Worm (Caenorhabditis elegans): ENCODE results near the gene srsx-14.
A peak's percentile ranks its signal among the peaks of the same experiment; 100 is the strongest.

srsx-14 gene

ce11 chrIV:5604465-5604864 lies 22.5 kb downstream of the srsx-14 start:
- no peak for TF ChIP-seq mxl-1 (tag; optimal IDR thresholded peaks at IDR 0.05)
- TF ChIP-seq nhr-80 (tag; optimal IDR thresholded peaks at IDR 0.05) = peak; percentile 15
- TF ChIP-seq ztf-3 (GFP tag; optimal IDR thresholded peaks at IDR 0.05) = no peak
- TF ChIP-seq cebp-1 (GFP tag; IDR thresholded peaks at IDR 0.05) = no peak
- TF ChIP-seq cebp-1 (tag; optimal IDR thresholded peaks at IDR 0.05) = peak; percentile 62
- TF ChIP-seq somi-1 (GFP tag; optimal IDR thresholded peaks at IDR 0.05) = peak; percentile 44
- no peak for TF ChIP-seq ccch-3 (GFP tag; optimal IDR thresholded peaks at IDR 0.05)
- peak; percentile 46 for TF ChIP-seq pha-4 (tag; optimal IDR thresholded peaks at IDR 0.05)
- no peak for TF ChIP-seq rpc-1 (optimal IDR thresholded peaks at IDR 0.05)
- no peak for TF ChIP-seq rpc-1 (tag; optimal IDR thresholded peaks at IDR 0.05)
- TF ChIP-seq hmg-1.2 (GFP tag; IDR thresholded peaks at IDR 0.05) = peak; percentile 10; the same call in 1 of the 2 replicates
- peak; percentile 40 for TF ChIP-seq lin-40 (tag; optimal IDR thresholded peaks at IDR 0.05)
- no peak for TF ChIP-seq F33H1.4 (GFP tag; IDR thresholded peaks at IDR 0.05)
- TF ChIP-seq tbp1 (GFP tag; optimal IDR thresholded peaks at IDR 0.05) = peak; percentile 4
- TF ChIP-seq pbrm-1 (GFP tag; IDR thresholded peaks at IDR 0.05) = peak; percentile 22; the same call in 1 of the 2 replicates
- peak; percentile 30 for TF ChIP-seq chd-7 (tag; optimal IDR thresholded peaks at IDR 0.05)
- no peak for TF ChIP-seq snpc-4 (GFP tag; optimal IDR thresholded peaks at IDR 0.05)
- peak in 2 of 4 experiments; percentile 11 to 45 for TF ChIP-seq snpc-4 (tag; optimal IDR thresholded peaks at IDR 0.05)
- TF ChIP-seq K12H6.12 (tag; optimal IDR thresholded peaks at IDR 0.05) = peak; percentile 62
- peak; percentile 28; the same call in 1 of the 2 replicates for TF ChIP-seq B0336.3 (GFP tag; IDR thresholded peaks at IDR 0.05)
- TF ChIP-seq rec-8 (tag; optimal IDR thresholded peaks at IDR 0.05) = no peak
- peak; percentile 44 for TF ChIP-seq ama-1 (optimal IDR thresholded peaks at IDR 0.05)
- no peak for TF ChIP-seq ama-1 (GFP tag; optimal IDR thresholded peaks at IDR 0.05)
- TF ChIP-seq dox-1 (GFP tag; IDR thresholded peaks at IDR 0.05) = peak; percentile 25; the same call in 1 of the 2 replicates
- peak; percentile 55 for TF ChIP-seq attf-5 (GFP tag; optimal IDR thresholded peaks at IDR 0.05)
- TF ChIP-seq lin-26 (GFP tag; IDR thresholded peaks at IDR 0.05) = 0 out of 2 replicates have a peak, but pooled peaks have one; percentile 23

ce11 chrIV:5603321-5603720 lies 23.6 kb downstream of the srsx-14 start:
- TF ChIP-seq ceh-79 (tag; optimal IDR thresholded peaks at IDR 0.05) (no peak), sptf-2 (GFP tag; optimal IDR thresholded peaks at IDR 0.05) (no peak), cebp-1 (GFP tag; IDR thresholded peaks at IDR 0.05) (0 out of 2 replicates have a peak, but pooled peaks have one; percentile 18), cebp-1 (tag; optimal IDR thresholded peaks at IDR 0.05) (peak; percentile 34), nfyb-1 (GFP tag; IDR thresholded peaks at IDR 0.05) (no peak), snpc-3.4 (tag; optimal IDR thresholded peaks at IDR 0.05) (no peak), atf-7 (tag; optimal IDR thresholded peaks at IDR 0.05) (no peak), F57A8.1 (GFP tag; optimal IDR thresholded peaks at IDR 0.05) (no peak)

DNA sequence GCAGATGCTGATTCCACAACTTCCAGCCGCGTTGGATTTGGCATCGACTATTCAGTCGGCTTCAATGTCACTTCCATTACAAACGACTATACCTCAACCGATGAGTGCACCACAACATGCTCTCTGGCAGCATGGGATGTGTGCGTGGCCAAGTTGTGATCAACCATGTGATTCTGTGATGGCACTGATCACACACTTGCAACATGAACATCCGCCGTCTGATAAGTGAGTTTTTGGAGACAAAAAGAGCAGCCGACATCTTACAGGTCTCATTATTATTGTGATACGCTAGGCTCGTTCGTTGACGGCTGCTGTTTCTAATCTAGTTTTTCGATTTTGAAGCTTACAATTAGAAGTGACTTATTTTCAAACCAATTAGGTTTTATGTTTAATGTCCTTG lies 24.5 kb downstream of the srsx-14 start:
- TF ChIP-seq snpc-4 (GFP tag; optimal IDR thresholded peaks at IDR 0.05) (no peak), snpc-4 (tag; optimal IDR thresholded peaks at IDR 0.05) (peak in 1 of 4 experiments; percentile 68), nhr-27 (tag; optimal IDR thresholded peaks at IDR 0.05) (no peak)

DNA sequence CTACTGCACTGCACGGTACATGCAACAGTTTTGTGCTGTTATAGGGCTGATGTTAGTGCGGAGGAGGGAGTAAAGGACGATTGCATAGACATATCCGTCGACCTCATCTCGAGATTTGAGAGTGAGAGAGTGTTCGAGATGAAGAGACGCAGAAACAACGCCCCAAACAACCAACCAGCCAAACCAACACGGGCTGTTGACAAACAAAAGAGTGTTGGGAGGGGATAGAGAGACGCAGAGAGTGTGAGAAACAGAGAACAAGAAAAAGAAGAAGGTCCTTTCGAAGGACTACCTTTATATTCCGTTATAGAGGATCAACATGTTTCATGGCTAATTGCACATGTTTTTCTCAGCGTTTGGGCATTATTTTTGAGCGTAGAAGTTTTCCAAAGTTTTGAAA lies 26.6 kb downstream of the srsx-14 start:
- peak; percentile 45 for TF ChIP-seq K12H6.12 (tag; optimal IDR thresholded peaks at IDR 0.05)
- TF ChIP-seq snpc-4 (GFP tag; optimal IDR thresholded peaks at IDR 0.05) = no peak
- TF ChIP-seq snpc-4 (tag; optimal IDR thresholded peaks at IDR 0.05) = peak in 1 of 4 experiments; percentile 23
- TF ChIP-seq efl-1 (GFP tag; optimal IDR thresholded peaks at IDR 0.05) = no peak
- TF ChIP-seq cebp-1 (GFP tag; IDR thresholded peaks at IDR 0.05) = 0 out of 2 replicates have a peak, but pooled peaks have one; percentile 21
- peak; percentile 39 for TF ChIP-seq cebp-1 (tag; optimal IDR thresholded peaks at IDR 0.05)
- peak; percentile 36; the same call in 1 of the 2 replicates for TF ChIP-seq nfyb-1 (GFP tag; IDR thresholded peaks at IDR 0.05)
- TF ChIP-seq ceh-100 (GFP tag; IDR thresholded peaks at IDR 0.05) = no peak
- no peak for TF ChIP-seq ztf-6 (GFP tag; IDR thresholded peaks at IDR 0.05)
- TF ChIP-seq dox-1 (GFP tag; IDR thresholded peaks at IDR 0.05) = 0 out of 2 replicates have a peak, but pooled peaks have one; percentile 21
- TF ChIP-seq ztf-26 (tag; optimal IDR thresholded peaks at IDR 0.05) = no peak
- no peak for TF ChIP-seq dpl-1 (GFP tag; optimal IDR thresholded peaks at IDR 0.05)
- no peak for TF ChIP-seq lsl-1 (GFP tag; optimal IDR thresholded peaks at IDR 0.05)
- TF ChIP-seq attf-5 (GFP tag; optimal IDR thresholded peaks at IDR 0.05) = peak; percentile 14
- 0 out of 2 replicates have a peak, but pooled peaks have one; percentile 51 for TF ChIP-seq lin-26 (GFP tag; IDR thresholded peaks at IDR 0.05)
- TF ChIP-seq zfh-2 (GFP tag; conservative IDR thresholded peaks at IDR 0.05) = 0 out of 2 replicates have a peak, but pooled peaks have one; percentile 28
- peak; percentile 87 for TF ChIP-seq hmg-1.2 (GFP tag; IDR thresholded peaks at IDR 0.05)
